Worm (Caenorhabditis elegans): ENCODE data around the gene F59B10.4.
"Not testable (repeated sequence)": the region's sequence is repeated elsewhere in the genome, so short reads cannot be mapped to it uniquely, and the experiment has no call there.

The F59B10.4 gene

DNA sequence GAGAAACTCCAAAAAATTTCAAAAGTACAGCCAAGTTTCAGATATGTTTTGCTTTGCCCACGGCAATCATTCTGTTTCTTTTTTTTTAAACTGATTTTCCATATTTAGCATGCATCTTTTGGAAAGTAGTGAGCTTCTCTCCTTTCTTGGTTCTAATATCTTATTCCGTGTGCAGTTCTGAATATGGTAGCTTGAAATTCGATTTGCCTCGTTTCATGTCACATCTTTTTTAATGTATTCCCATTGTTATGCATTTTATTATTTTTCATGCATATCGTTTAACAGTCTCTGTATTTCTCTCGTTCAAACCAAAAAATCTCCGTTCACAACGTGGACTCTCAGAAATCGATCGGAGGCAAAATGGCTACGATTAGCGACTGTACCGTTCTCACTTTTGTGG, 24.4 kb downstream of the F59B10.4 start, which contains the start of gene ZK666.14:
Gene ZK666.14, plus strand, starts transcription at position 301 of the 400 bp plus-strand sequence.
- no peak for TF ChIP-seq ceh-79 (tag; optimal IDR thresholded peaks at IDR 0.05)
- no peak for TF ChIP-seq repo-1 (tag; optimal IDR thresholded peaks at IDR 0.05)
- TF ChIP-seq attf-5 (GFP tag; optimal IDR thresholded peaks at IDR 0.05): no peak
- TF ChIP-seq aptf-3 (GFP tag; IDR thresholded peaks at IDR 0.05): no peak

- TF ChIP-seq tlf-1 (GFP tag; optimal IDR thresholded peaks at IDR 0.05); ztf-26 (tag; optimal IDR thresholded peaks at IDR 0.05); repo-1 (tag; optimal IDR thresholded peaks at IDR 0.05): not testable (repeated sequence)
These were observed 25.9 kb downstream of the F59B10.4 start, which contains the start of gene ZK666.8 for ce11 chrII:10493034-10493433. ZK666.8 (minus strand) TSS chrII:10493134.

DNA sequence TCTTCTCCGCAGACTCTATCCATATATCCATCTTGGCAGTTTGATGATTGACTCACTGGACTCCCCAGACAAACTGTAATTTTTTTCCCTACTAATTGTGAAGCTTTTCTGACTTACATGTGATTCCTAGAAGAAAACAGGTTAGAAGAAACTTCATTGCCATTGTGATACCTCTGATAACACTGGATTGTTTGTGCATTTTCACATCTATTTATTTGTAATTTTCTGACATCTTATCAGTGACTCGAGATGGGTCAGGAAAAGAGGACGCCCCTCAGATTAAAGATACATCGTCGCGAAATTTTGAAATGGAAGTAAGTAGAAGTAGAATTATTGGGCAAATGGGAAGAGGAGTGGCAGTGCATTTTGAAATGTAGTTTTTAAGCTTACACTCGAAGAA, 28.6 kb downstream of the F59B10.4 start, which contains the start of gene clec-61:
Gene clec-61, minus strand, starts transcription at position 209 of the 400 bp plus-strand sequence.
- no peak for TF ChIP-seq cebp-2 (GFP tag; IDR thresholded peaks at IDR 0.05)
- no peak for TF ChIP-seq T07F8.4 (tag; optimal IDR thresholded peaks at IDR 0.05)
- TF ChIP-seq ceh-40 (GFP tag; IDR thresholded peaks at IDR 0.05): no peak
- TF ChIP-seq lag-1 (GFP tag; IDR thresholded peaks at IDR 0.05): no peak
- TF ChIP-seq bed-1 (GFP tag; IDR thresholded peaks at IDR 0.05): no peak
- no peak for TF ChIP-seq Y56A3A.18 (GFP tag; IDR thresholded peaks at IDR 0.05)
- no peak for TF ChIP-seq ztf-25 (GFP tag; IDR thresholded peaks at IDR 0.05)
- TF ChIP-seq somi-1 (GFP tag; optimal IDR thresholded peaks at IDR 0.05): no peak
- no peak for TF ChIP-seq F57C9.4 (tag; optimal IDR thresholded peaks at IDR 0.05)
- no peak for TF ChIP-seq lin-54 (GFP tag; optimal IDR thresholded peaks at IDR 0.05)
- no peak for TF ChIP-seq akir-1 (GFP tag; optimal IDR thresholded peaks at IDR 0.05)
- no peak for TF ChIP-seq hsf-1 (GFP tag; IDR thresholded peaks at IDR 0.05)
- TF ChIP-seq F10E7.11 (tag; optimal IDR thresholded peaks at IDR 0.05): no peak
- TF ChIP-seq cebp-1 (GFP tag; IDR thresholded peaks at IDR 0.05): no peak
- TF ChIP-seq cebp-1 (tag; optimal IDR thresholded peaks at IDR 0.05): no peak

DNA sequence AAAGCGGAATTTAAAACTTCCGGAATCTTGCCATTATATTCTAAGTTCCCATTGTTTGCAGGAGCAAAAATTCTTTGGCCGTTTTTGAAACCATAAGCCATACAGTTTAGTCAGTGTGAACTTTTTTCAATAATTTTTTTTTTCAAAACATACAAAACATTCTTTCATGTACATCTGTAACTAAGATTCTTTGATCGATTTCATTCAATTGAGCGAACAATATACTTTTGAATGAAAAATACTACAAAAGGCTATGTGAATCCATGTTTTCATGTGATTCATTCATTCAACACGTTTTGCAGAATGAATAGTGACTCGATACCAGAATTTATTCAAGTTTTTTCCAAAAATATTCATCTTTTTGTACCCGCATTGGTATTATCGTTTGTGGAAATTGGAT, 32.2 kb downstream of the F59B10.4 start, which contains the start of gene ZK666.15:
Gene ZK666.15, plus strand, starts transcription at position 301 of the 400 bp plus-strand sequence.
- no peak for TF ChIP-seq ekl-4 (GFP tag; IDR thresholded peaks at IDR 0.05)
- TF ChIP-seq dox-1 (GFP tag; IDR thresholded peaks at IDR 0.05): no peak
- TF ChIP-seq fkh-3 (tag; optimal IDR thresholded peaks at IDR 0.05): no peak
- no peak for TF ChIP-seq pha-4 (tag; optimal IDR thresholded peaks at IDR 0.05)
- TF ChIP-seq die-1 (tag; optimal IDR thresholded peaks at IDR 0.05): no peak
- TF ChIP-seq ztf-22 (GFP tag; optimal IDR thresholded peaks at IDR 0.05): no peak

ce11 chrII:10485640-10486039, 33.3 kb downstream of the F59B10.4 start:
- no peak for TF ChIP-seq madf-8 (GFP tag; conservative IDR thresholded peaks at IDR 0.05)
- peak; percentile 18 for TF ChIP-seq nhr-80 (tag; optimal IDR thresholded peaks at IDR 0.05)

- TF ChIP-seq him-1 (tag; optimal IDR thresholded peaks at IDR 0.05) (no peak), Y53G8AR.9 (GFP tag; conservative IDR thresholded peaks at IDR 0.05) (no peak), ztf-6 (GFP tag; IDR thresholded peaks at IDR 0.05) (no peak), ztf-28 (GFP tag; IDR thresholded peaks at IDR 0.05) (no peak), dpff-1 (tag; optimal IDR thresholded peaks at IDR 0.05) (no peak), snpc-1.1 (tag; optimal IDR thresholded peaks at IDR 0.05; ENCODE audit: insufficient read depth) (no peak), nhr-80 (tag; optimal IDR thresholded peaks at IDR 0.05) (no peak), ztf-26 (tag; optimal IDR thresholded peaks at IDR 0.05) (no peak), pbrm-1 (GFP tag; IDR thresholded peaks at IDR 0.05) (no peak), nfyb-1 (GFP tag; IDR thresholded peaks at IDR 0.05) (no peak), cebp-1 (GFP tag; IDR thresholded peaks at IDR 0.05) (no peak), cebp-1 (tag; optimal IDR thresholded peaks at IDR 0.05) (no peak), zim-3 (tag; optimal IDR thresholded peaks at IDR 0.05) (no peak)
These were observed 35.1 kb downstream of the F59B10.4 start for ce11 chrII:10483860-10484259.
